Worm (Caenorhabditis elegans): ENCODE measurements around the gene M03E7.2.

DNA sequence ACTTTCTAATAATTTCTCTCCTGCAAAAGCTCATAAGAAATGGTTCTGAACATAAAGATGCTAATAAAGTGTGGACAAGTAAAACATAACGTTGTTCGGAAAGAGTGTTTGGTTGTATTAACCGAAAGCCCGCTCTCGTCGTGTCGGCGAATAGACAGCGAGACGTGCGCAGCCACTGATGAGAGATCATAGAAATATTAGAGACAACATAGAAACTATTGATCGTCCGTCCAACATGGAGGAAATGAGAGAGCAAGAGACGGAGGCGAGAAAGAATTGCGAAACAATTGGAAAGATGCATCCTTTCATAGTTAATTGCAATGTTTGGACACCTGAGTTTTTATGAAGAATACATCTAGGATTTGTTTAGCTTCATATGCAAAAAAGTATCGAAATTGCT, 36.9 kb upstream of the M03E7.2 start:
- TF ChIP-seq nhr-77 (tag; optimal IDR thresholded peaks at IDR 0.05) (peak; percentile 29), nhr-76 (tag; optimal IDR thresholded peaks at IDR 0.05) (no peak), hlh-17 (GFP tag; optimal IDR thresholded peaks at IDR 0.05; ENCODE audit: borderline replicate concordance) (no peak), sptf-1 (tag; optimal IDR thresholded peaks at IDR 0.05) (no peak), ama-1 (optimal IDR thresholded peaks at IDR 0.05) (peak; percentile 10), hpl-2 (GFP tag; optimal IDR thresholded peaks at IDR 0.05) (no peak)
